Fruit fly (Drosophila melanogaster): ENCODE measurements around the gene CG42847.

The CG42847 gene

DNA sequence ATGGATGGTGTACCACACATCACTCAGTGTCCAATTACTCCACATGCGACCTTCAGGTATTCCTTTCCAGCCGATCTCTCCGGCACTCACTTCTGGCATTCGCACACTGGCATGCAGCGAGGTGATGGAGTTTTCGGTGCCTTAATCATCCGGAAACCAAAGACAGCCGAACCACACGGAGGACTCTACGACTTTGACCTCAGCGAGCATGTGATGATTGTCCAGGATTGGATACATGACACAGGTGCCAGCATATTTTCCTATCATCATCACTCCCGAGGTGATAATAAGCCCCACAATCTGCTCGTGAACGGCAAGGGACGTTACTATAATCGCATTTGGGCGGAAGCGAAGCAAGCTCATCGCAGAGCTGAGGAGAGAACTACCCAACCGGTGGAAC, 3.5 kb upstream of the CG42847 start:
- TF ChIP-seq CG13204 (GFP tag; optimal IDR thresholded peaks at IDR 0.05) (no peak), CG4496 (GFP tag; IDR thresholded peaks at IDR 0.05) (no peak), Pif1A (GFP tag; optimal IDR thresholded peaks at IDR 0.05) (no peak), CG9948 (tag; optimal IDR thresholded peaks at IDR 0.05) (no peak), Ets98B (GFP tag; IDR thresholded peaks at IDR 0.05) (no peak), CG14655 (GFP tag; optimal IDR thresholded peaks at IDR 0.05) (no peak), CG8301 (tag; optimal IDR thresholded peaks at IDR 0.05) (no peak), rn (GFP tag; IDR thresholded peaks at IDR 0.05) (no peak), CG17806 (tag; optimal IDR thresholded peaks at IDR 0.05) (no peak), Snoo (tag; optimal IDR thresholded peaks at IDR 0.05) (no peak), Pif1B (GFP tag; optimal IDR thresholded peaks at IDR 0.05) (no peak), gl (tag; optimal IDR thresholded peaks at IDR 0.05) (no peak), D1 (tag; optimal IDR thresholded peaks at IDR 0.05) (no peak), CG34367 (tag; optimal IDR thresholded peaks at IDR 0.05) (no peak), CG32121 (GFP tag; IDR thresholded peaks at IDR 0.05) (no peak), CG10348 (GFP tag; IDR thresholded peaks at IDR 0.05) (no peak), EcR (GFP tag; optimal IDR thresholded peaks at IDR 0.05) (no peak), CG15710 (tag; optimal IDR thresholded peaks at IDR 0.05) (no peak), fd96Ca (GFP tag; IDR thresholded peaks at IDR 0.05) (no peak), CG8159 (tag; optimal IDR thresholded peaks at IDR 0.05) (no peak)

DNA sequence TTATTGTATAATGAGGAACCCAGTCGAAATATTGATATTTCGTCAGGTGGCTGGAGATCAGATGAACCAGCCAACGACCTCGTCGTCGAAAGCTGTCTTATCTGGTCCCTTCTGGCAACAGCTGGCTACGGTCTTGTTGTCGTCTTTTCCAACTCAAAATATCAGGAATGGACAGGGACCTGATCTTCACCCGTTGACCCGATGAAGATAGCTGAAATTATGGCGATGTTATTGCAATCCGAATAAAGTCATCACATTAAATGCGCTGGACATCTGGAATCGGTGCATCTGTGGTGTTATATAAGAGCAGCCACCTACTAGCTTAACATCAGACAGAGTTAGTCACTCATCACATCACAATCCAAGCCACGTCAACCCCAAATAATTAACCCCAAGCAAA, 1.1 kb upstream of the CG42847 start, which contains the start of gene Fbp2:
Fbp2 (plus strand) TSS at position 251 of the 400 bp plus-strand sequence.
- TF ChIP-seq CG8159 (tag; optimal IDR thresholded peaks at IDR 0.05) (no peak), CG17806 (tag; optimal IDR thresholded peaks at IDR 0.05) (no peak)

- TF ChIP-seq CG9948 (tag; optimal IDR thresholded peaks at IDR 0.05), result peak; percentile 87
- peak; percentile 87 for TF ChIP-seq CG4496 (GFP tag; IDR thresholded peaks at IDR 0.05)
- TF ChIP-seq fd96Ca (GFP tag; IDR thresholded peaks at IDR 0.05), result peak; percentile 90
- peak; percentile 58 for TF ChIP-seq Pif1B (GFP tag; optimal IDR thresholded peaks at IDR 0.05)
- peak; percentile 49 for TF ChIP-seq CG12605 (GFP tag; IDR thresholded peaks at IDR 0.05)
- TF ChIP-seq rn (GFP tag; IDR thresholded peaks at IDR 0.05), result peak; percentile 78
- peak; percentile 71; the same call in 1 of the 2 replicates for TF ChIP-seq CG10348 (GFP tag; IDR thresholded peaks at IDR 0.05)
- TF ChIP-seq Snoo (tag; optimal IDR thresholded peaks at IDR 0.05), result peak; percentile 79
- no peak for TF ChIP-seq CG8301 (tag; optimal IDR thresholded peaks at IDR 0.05)
- TF ChIP-seq EcR (GFP tag; optimal IDR thresholded peaks at IDR 0.05), result no peak
- TF ChIP-seq CG15710 (tag; optimal IDR thresholded peaks at IDR 0.05), result peak; percentile 88
- no peak for TF ChIP-seq CG13204 (GFP tag; optimal IDR thresholded peaks at IDR 0.05)
- peak; percentile 76 for TF ChIP-seq CG34367 (tag; optimal IDR thresholded peaks at IDR 0.05)
- peak; percentile 88 for TF ChIP-seq CG8159 (tag; optimal IDR thresholded peaks at IDR 0.05)
- TF ChIP-seq CG32121 (GFP tag; IDR thresholded peaks at IDR 0.05), result peak; percentile 79
- peak; percentile 80 for TF ChIP-seq Ets98B (GFP tag; IDR thresholded peaks at IDR 0.05)
- no peak for TF ChIP-seq gl (tag; optimal IDR thresholded peaks at IDR 0.05)
- peak; percentile 72 for TF ChIP-seq D1 (tag; optimal IDR thresholded peaks at IDR 0.05)
- peak; percentile 76 for TF ChIP-seq CG17806 (tag; optimal IDR thresholded peaks at IDR 0.05)
- peak; percentile 52 for TF ChIP-seq Pif1A (GFP tag; optimal IDR thresholded peaks at IDR 0.05)
- TF ChIP-seq CG14655 (GFP tag; optimal IDR thresholded peaks at IDR 0.05), result peak; percentile 87
These were observed 3.4 kb downstream of the CG42847 start, which contains the start of the genes FucTB and scat for dm6 chr2L:9430992-9431602. Gene FucTB (minus strand): TSS chr2L:9431052. Gene scat (plus strand): TSS chr2L:9431405.

DNA sequence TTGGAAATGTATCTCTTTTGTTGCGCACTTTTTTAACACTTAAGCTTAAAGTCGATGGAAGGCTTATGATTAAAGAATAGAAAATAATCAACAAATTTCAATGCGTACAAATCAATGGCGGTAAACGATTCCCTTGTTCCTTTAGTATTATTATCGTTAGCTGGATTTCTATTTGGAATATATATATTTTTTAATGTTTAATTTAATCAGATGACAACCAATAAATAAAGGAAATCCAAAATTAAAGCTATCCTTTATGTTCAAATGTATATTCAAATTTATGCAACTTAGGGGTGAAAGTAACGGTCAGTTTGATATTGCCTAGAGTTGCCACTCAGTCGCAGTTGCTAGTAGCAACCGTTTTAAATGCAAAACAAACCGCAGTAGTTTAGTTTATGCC, 7.4 kb downstream of the CG42847 start, which contains the start of gene CG3769:
CG3769 (plus strand) TSS at position 301 of the 400 bp plus-strand sequence.
- TF ChIP-seq CG17806 (tag; optimal IDR thresholded peaks at IDR 0.05), result no peak
- TF ChIP-seq CG13204 (GFP tag; optimal IDR thresholded peaks at IDR 0.05), result no peak

DNA sequence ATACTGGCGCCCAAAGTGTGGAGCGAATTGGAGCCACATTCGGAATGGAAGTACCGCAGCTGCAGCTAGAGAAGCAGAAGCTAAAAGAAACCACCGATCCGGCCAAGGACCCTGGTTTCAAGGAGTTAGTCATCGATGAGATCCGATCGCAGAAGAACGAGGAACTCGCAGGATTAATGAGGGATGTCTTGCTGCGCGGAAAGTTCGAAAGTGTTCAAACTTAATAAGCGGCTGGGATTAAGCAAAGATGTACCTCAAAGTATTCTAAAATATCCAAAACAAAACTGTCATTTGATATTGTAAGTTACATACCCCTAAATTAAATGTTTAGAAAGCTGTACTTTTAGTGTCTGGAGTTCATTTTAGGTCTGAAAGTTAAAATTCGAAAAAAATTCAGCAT, 8.8 kb downstream of the CG42847 start, which contains the start of gene RpS28-like:
RpS28-like (plus strand) TSS at position 301 of the 400 bp plus-strand sequence.
- TF ChIP-seq fd96Ca (GFP tag; IDR thresholded peaks at IDR 0.05) (no peak), CG9948 (tag; optimal IDR thresholded peaks at IDR 0.05) (no peak), CG8301 (tag; optimal IDR thresholded peaks at IDR 0.05) (no peak), Pif1A (GFP tag; optimal IDR thresholded peaks at IDR 0.05) (no peak)

dm6 chr2L:9437216-9437715, 9.6 kb downstream of the CG42847 start, which contains the start of gene numb:
Gene numb (plus strand): TSS chr2L:9437469.
- TF ChIP-seq CG32121 (GFP tag; IDR thresholded peaks at IDR 0.05) (0 out of 2 replicates have a peak, but pooled peaks have one; percentile 10), Pif1B (GFP tag; optimal IDR thresholded peaks at IDR 0.05) (no peak), Ets98B (GFP tag; IDR thresholded peaks at IDR 0.05) (peak; percentile 45; the same call in 1 of the 2 replicates), CG15710 (tag; optimal IDR thresholded peaks at IDR 0.05) (no peak), D1 (tag; optimal IDR thresholded peaks at IDR 0.05) (no peak), fd96Ca (GFP tag; IDR thresholded peaks at IDR 0.05) (no peak), CG9948 (tag; optimal IDR thresholded peaks at IDR 0.05) (no peak), Pif1A (GFP tag; optimal IDR thresholded peaks at IDR 0.05) (no peak), CG12605 (GFP tag; IDR thresholded peaks at IDR 0.05) (no peak)

All from whole organism, pupa.